Fruit fly (Drosophila melanogaster): Measurements from ENCODE around the gene fusl.
A peak's percentile ranks its signal among the peaks of the same experiment; 100 is the strongest.

Gene fusl

DNA sequence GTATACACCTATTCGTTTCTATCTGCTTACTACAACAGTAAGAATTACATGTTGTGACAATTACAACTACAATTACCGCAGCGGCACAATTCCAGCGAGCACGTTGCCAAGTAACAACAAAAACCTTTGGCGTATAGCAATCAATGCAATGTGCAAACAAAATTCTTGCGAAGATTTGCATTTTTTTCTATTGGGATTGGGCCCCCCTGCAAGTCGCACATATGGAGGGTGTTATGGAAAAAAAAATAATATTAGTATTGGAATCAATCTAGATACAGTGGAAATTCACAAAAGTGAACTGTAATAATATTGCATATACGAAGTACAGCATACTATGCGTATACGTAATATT, 35.2 kb downstream of the fusl start:
- no peak for TF ChIP-seq rn (GFP tag; IDR thresholded peaks at IDR 0.05)
- no peak for TF ChIP-seq CG32121 (GFP tag; IDR thresholded peaks at IDR 0.05)

DNA sequence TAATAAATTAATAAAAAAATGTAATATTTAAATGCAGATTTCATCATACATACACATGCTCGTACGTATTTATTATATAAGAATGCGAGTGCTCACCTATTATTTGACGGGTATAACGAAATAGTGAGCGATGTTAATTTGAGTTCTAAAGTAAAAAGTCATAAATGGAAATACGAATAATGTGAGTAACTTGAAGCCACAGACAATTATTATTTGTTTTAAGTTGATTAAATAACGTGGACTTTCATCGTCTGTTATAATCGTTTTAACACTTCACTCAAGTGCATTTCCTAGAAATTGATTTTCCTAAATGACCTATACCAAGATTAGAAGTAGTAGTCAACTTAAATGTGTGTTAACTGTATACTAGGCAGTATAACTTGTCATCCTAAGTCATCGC, 35.6 kb downstream of the fusl start:
- TF ChIP-seq Pif1A (GFP tag; optimal IDR thresholded peaks at IDR 0.05) (peak; percentile 37), CG10348 (GFP tag; IDR thresholded peaks at IDR 0.05) (no peak), CG13204 (GFP tag; optimal IDR thresholded peaks at IDR 0.05) (no peak), CG34367 (tag; optimal IDR thresholded peaks at IDR 0.05) (no peak), Pif1B (GFP tag; optimal IDR thresholded peaks at IDR 0.05) (peak; percentile 5), fd96Ca (GFP tag; IDR thresholded peaks at IDR 0.05) (no peak), EcR (GFP tag; optimal IDR thresholded peaks at IDR 0.05) (no peak), gl (tag; optimal IDR thresholded peaks at IDR 0.05) (no peak), CG15710 (tag; optimal IDR thresholded peaks at IDR 0.05) (peak; percentile 37), CG8159 (tag; optimal IDR thresholded peaks at IDR 0.05) (peak; percentile 38), CG12605 (GFP tag; IDR thresholded peaks at IDR 0.05) (no peak), CG4496 (GFP tag; IDR thresholded peaks at IDR 0.05) (no peak), CG32121 (GFP tag; IDR thresholded peaks at IDR 0.05) (no peak), Snoo (tag; optimal IDR thresholded peaks at IDR 0.05) (no peak), CG9948 (tag; optimal IDR thresholded peaks at IDR 0.05) (peak; percentile 3), CG14655 (GFP tag; optimal IDR thresholded peaks at IDR 0.05) (peak; percentile 3), D1 (tag; optimal IDR thresholded peaks at IDR 0.05) (no peak), CG17806 (tag; optimal IDR thresholded peaks at IDR 0.05) (no peak), CG8301 (tag; optimal IDR thresholded peaks at IDR 0.05) (no peak), rn (GFP tag; IDR thresholded peaks at IDR 0.05) (no peak), Ets98B (GFP tag; IDR thresholded peaks at IDR 0.05) (no peak; the same call in 1 of the 2 replicates)

DNA sequence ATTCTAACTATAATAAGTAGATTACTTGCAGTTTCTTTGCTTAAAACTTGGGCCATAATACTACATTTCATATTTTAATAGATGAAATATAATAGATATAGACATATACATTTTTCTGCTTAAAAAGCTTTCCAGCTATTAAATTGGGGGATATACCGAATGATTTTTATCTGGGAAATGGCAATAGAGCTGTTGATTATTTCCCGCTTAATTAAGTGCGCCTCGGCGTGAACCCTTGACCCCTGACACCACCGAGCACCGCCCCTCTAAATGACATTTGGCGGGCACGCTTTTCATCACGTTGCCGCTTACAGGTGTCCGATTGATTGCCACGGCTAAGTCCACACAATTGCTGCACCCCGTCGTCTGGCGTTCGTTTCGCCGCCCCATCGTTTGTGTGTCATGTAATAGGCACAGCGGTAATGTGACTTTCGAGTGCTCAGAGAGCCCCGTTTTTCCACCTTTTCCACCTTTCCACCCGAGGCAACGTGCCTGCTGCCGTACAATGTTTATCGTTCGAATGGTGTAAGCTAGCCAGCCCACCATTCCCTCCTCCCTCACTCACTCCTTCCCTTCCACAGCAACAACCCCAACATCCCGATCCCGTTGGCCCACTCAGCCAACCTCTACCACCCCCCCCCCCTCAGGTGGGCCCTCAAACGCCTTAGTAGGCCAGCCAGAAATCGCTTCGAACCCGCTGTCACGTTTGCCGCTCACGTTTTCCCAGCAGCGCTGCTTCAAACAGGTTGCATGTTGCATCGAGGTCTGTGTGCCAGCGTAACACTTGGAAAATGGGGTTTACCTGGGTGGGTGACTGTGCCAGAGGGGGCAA, 36.9 kb downstream of the fusl start:
- TF ChIP-seq CG13204 (GFP tag; optimal IDR thresholded peaks at IDR 0.05) = peak; percentile 89
- no peak for TF ChIP-seq CG32121 (GFP tag; IDR thresholded peaks at IDR 0.05)
- peak; percentile 4 for TF ChIP-seq Pif1B (GFP tag; optimal IDR thresholded peaks at IDR 0.05)
- no peak for TF ChIP-seq CG15710 (tag; optimal IDR thresholded peaks at IDR 0.05)
- TF ChIP-seq CG8159 (tag; optimal IDR thresholded peaks at IDR 0.05) = no peak
- TF ChIP-seq EcR (GFP tag; optimal IDR thresholded peaks at IDR 0.05) = peak; percentile 78
- peak; percentile 37; the same call in 1 of the 2 replicates for TF ChIP-seq Ets98B (GFP tag; IDR thresholded peaks at IDR 0.05)

DNA sequence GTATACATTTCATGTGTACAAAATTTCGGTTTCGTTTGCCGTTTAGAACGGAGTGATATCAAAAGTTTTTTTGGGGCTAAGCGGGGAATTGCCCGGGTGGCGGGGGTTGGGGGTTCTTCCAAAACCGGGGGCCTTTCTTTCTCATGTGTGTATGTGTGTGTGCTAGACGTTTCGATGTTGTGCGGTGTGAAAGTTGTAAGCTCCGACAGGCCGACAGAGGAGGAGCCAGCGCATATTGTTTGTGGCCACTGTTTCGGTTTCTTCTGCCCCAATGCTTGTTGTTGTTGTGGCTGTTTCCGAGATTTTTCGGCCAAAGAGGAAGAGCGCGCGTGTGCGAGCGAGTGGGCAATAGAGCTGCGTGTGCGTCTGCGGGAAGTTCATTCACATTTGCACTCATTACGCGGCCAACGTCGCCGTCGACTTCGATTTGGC, 37.6 kb downstream of the fusl start:
- TF ChIP-seq EcR (GFP tag; optimal IDR thresholded peaks at IDR 0.05) (peak; percentile 47), CG13204 (GFP tag; optimal IDR thresholded peaks at IDR 0.05) (no peak)

DNA sequence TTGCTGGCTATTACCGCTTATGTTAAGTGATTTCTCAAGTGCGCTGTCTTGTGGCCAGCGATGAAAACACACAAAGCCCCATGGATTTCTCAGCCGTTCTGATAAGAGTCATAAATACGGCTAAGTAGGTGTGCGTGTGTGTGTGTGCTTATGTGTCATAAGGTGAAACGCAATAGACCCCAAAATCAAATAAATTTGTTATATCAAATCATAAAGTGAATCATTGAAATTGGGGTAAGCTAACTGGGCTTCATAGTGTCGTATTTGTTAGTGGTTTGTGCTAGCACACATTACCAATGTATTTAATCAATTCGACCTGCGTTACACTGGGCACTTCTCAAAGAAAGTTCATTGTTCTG, 38.3 kb downstream of the fusl start:
- TF ChIP-seq CG34367 (tag; optimal IDR thresholded peaks at IDR 0.05) (no peak), CG8159 (tag; optimal IDR thresholded peaks at IDR 0.05) (no peak), CG4496 (GFP tag; IDR thresholded peaks at IDR 0.05) (0 out of 3 replicates have a peak, but pooled peaks have one; percentile 1), CG9948 (tag; optimal IDR thresholded peaks at IDR 0.05) (no peak), Pif1A (GFP tag; optimal IDR thresholded peaks at IDR 0.05) (no peak)

DNA sequence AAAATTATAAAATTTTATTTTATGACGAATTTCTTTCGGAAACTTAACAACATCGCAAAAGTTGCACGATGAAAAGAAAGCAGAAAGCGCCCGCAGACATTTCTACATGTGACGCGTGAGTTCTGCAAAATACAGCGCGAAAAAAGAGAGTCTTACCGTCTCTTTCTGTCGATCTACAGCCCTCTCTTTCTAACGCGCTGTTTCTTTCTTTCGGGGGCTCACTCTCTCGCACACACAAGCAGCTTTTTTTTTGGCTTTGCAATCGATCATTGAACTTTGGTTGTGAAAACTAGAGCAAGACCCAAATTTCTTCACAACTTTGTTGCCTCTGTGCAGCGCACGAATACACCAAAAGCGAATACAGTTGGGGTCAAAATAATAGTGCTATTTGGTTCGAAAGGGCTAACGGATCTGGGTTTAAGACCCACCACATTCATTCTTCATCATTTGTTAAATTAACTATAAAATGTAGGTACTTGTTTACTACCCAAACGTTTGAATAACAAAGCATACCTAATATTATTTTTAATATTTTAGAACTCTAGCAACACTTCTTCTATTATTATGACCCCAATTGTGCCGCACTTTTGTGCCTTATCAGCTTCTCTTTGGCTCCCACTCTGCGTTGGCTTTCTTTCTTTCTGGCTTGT, 38.8 kb downstream of the fusl start:
- TF ChIP-seq fd96Ca (GFP tag; IDR thresholded peaks at IDR 0.05) = 0 out of 3 replicates have a peak, but pooled peaks have one; percentile 27
- TF ChIP-seq CG10348 (GFP tag; IDR thresholded peaks at IDR 0.05) = no peak
- peak; percentile 42 for TF ChIP-seq CG9948 (tag; optimal IDR thresholded peaks at IDR 0.05)
- no peak for TF ChIP-seq CG12605 (GFP tag; IDR thresholded peaks at IDR 0.05)
- peak; percentile 40 for TF ChIP-seq CG8159 (tag; optimal IDR thresholded peaks at IDR 0.05)
- TF ChIP-seq CG17806 (tag; optimal IDR thresholded peaks at IDR 0.05) = peak; percentile 27
- TF ChIP-seq CG15710 (tag; optimal IDR thresholded peaks at IDR 0.05) = peak; percentile 53
- TF ChIP-seq CG32121 (GFP tag; IDR thresholded peaks at IDR 0.05) = peak; percentile 73
- TF ChIP-seq CG4496 (GFP tag; IDR thresholded peaks at IDR 0.05) = peak; percentile 60; the same call in 2 of the 3 replicates
- peak; percentile 78 for TF ChIP-seq Snoo (tag; optimal IDR thresholded peaks at IDR 0.05)
- no peak for TF ChIP-seq rn (GFP tag; IDR thresholded peaks at IDR 0.05)
- peak; percentile 45 for TF ChIP-seq CG14655 (GFP tag; optimal IDR thresholded peaks at IDR 0.05)
- TF ChIP-seq Pif1A (GFP tag; optimal IDR thresholded peaks at IDR 0.05) = peak; percentile 73
- TF ChIP-seq gl (tag; optimal IDR thresholded peaks at IDR 0.05) = no peak
- TF ChIP-seq CG8301 (tag; optimal IDR thresholded peaks at IDR 0.05) = peak; percentile 54
- TF ChIP-seq Pif1B (GFP tag; optimal IDR thresholded peaks at IDR 0.05) = peak; percentile 6
- no peak for TF ChIP-seq EcR (GFP tag; optimal IDR thresholded peaks at IDR 0.05)

DNA sequence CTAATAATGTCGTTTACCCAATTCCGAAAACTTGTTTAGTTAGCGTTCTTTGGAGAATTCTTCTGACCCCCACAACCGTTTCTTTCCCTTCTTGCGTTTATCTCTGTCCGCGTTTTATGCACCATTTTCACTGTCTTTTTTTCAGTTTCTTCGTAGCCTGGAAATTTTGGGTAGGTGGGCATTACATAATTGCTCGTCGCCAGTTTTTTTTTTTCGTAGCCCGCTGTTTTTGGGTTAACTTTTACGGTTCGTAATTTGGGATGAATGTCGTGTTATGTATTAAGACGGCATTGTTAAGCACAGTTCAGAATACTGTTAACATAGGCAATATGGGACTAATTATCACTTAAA, 39.9 kb downstream of the fusl start:
- TF ChIP-seq Snoo (tag; optimal IDR thresholded peaks at IDR 0.05) (no peak), Pif1A (GFP tag; optimal IDR thresholded peaks at IDR 0.05) (no peak)
